Worm (Caenorhabditis elegans) whole organism, late embryonic: ENCODE data around the gene nlp-32.

Source experiments
- K09A11.1 ChIP-seq: sonication (generic microtip); optimal IDR thresholded peaks from 2 replicates; lab custom pipeline; 2017; ENCODE audit warnings: antibody characterized with exemption, mild to moderate bottlenecking, missing genetic modification characterization, missing compliant biosample characterization; ENCODE audit not compliant: insufficient read depth
- Y22D7AL.16 ChIP-seq: sonication (generic microtip); optimal IDR thresholded peaks from 2 replicates; lab custom pipeline; 2016; ENCODE audit warnings: missing genetic modification characterization, missing compliant biosample characterization
- ahr-1 ChIP-seq: sonication (generic microtip); optimal IDR thresholded peaks from 2 replicates; lab custom pipeline; 2016; ENCODE audit warnings: missing genetic modification characterization, missing compliant biosample characterization
- ceh-14 ChIP-seq: sonication (generic microtip); optimal IDR thresholded peaks from 2 replicates; lab custom pipeline; 2016; ENCODE audit warnings: missing genotype, missing genetic modification characterization, missing compliant biosample characterization
- ceh-30 ChIP-seq: fragments of 150-350 bp; optimal IDR thresholded peaks from 2 replicates; lab custom pipeline; 2014; ENCODE audit warnings: missing biosample characterization, missing genetic modification characterization
- ceh-45 ChIP-seq: fragments of 200-800 bp; sonication (Bioruptor generic); IDR thresholded peaks from 2 replicates; pipeline ENCODE4 v1.3.6; 2022; ENCODE audit warnings: missing genetic modification reagents, missing genetic modification characterization, missing compliant biosample characterization
- ceh-48 ChIP-seq: sonication (generic microtip); optimal IDR thresholded peaks from 2 replicates; lab custom pipeline; 2016; ENCODE audit warnings: missing genetic modification characterization, inconsistent platforms, missing compliant biosample characterization
- ceh-6 ChIP-seq: fragments of 200-800 bp; sonication (Bioruptor generic); optimal IDR thresholded peaks from 2 replicates; lab custom pipeline; 2018; ENCODE audit warnings: mild to moderate bottlenecking, missing genetic modification characterization, missing compliant biosample characterization
- ceh-9 ChIP-seq: sonication (generic microtip); optimal IDR thresholded peaks from 2 replicates; lab custom pipeline; 2016; ENCODE audit warnings: mild to moderate bottlenecking, missing genetic modification characterization, inconsistent platforms, missing compliant biosample characterization
- che-1 ChIP-seq: sonication (generic microtip); optimal IDR thresholded peaks from 2 replicates; lab custom pipeline; 2016; ENCODE audit warnings: mild to moderate bottlenecking, missing genetic modification characterization, missing compliant biosample characterization
- dmd-4 ChIP-seq: sonication (generic microtip); optimal IDR thresholded peaks from 2 replicates; lab custom pipeline; 2016; ENCODE audit warnings: borderline replicate concordance, missing genetic modification characterization, missing compliant biosample characterization
- dve-1 ChIP-seq: sonication (generic microtip); optimal IDR thresholded peaks from 2 replicates; lab custom pipeline; 2017; ENCODE audit warnings: antibody characterized with exemption, mild to moderate bottlenecking, missing genetic modification characterization, missing compliant biosample characterization
- elt-2 ChIP-seq: sonication (generic microtip); optimal IDR thresholded peaks from 2 replicates; lab custom pipeline; 2016; ENCODE audit warnings: missing genetic modification reagents, missing genetic modification characterization, missing compliant biosample characterization
- elt-4 ChIP-seq: sonication (generic microtip); optimal IDR thresholded peaks from 2 replicates; lab custom pipeline; 2016; ENCODE audit warnings: missing genetic modification characterization, missing compliant biosample characterization
- ets-4 ChIP-seq: sonication (generic microtip); optimal IDR thresholded peaks from 2 replicates; lab custom pipeline; 2016; ENCODE audit warnings: missing genetic modification characterization, missing compliant biosample characterization
- fkh-10 ChIP-seq: fragments of 150-350 bp; optimal IDR thresholded peaks from 2 replicates; lab custom pipeline; 2014; ENCODE audit warnings: missing biosample characterization, missing genetic modification reagents, missing genetic modification characterization
- gmeb-2 ChIP-seq: sonication (generic microtip); optimal IDR thresholded peaks from 2 replicates; lab custom pipeline; 2016; ENCODE audit warnings: missing genetic modification characterization, inconsistent platforms, missing compliant biosample characterization
- hlh-13 ChIP-seq: fragments of 200-800 bp; sonication (Bioruptor generic); optimal IDR thresholded peaks from 2 replicates; lab custom pipeline; 2018; ENCODE audit warnings: mild to moderate bottlenecking, missing genetic modification characterization, missing compliant biosample characterization
- hlh-15 ChIP-seq: sonication (generic microtip); optimal IDR thresholded peaks from 2 replicates; lab custom pipeline; 2016; ENCODE audit warnings: missing genetic modification characterization, missing compliant biosample characterization
- hlh-30 ChIP-seq: sonication (generic microtip); optimal IDR thresholded peaks from 2 replicates; lab custom pipeline; 2017; ENCODE audit warnings: antibody characterized with exemption, missing genetic modification characterization, missing compliant biosample characterization; ENCODE audit not compliant: insufficient read depth
- hlh-6 ChIP-seq: sonication (generic microtip); optimal IDR thresholded peaks from 2 replicates; lab custom pipeline; 2016; ENCODE audit warnings: missing genotype, missing genetic modification characterization, missing compliant biosample characterization
- lin-11 ChIP-seq: fragments of 200-800 bp; sonication (Bioruptor generic); optimal IDR thresholded peaks from 2 replicates; lab custom pipeline; 2018; ENCODE audit warnings: mild to moderate bottlenecking, missing genetic modification characterization, missing compliant biosample characterization
- nhr-11 ChIP-seq: fragments of 150-350 bp; optimal IDR thresholded peaks from 2 replicates; lab custom pipeline; 2014; ENCODE audit warnings: missing biosample characterization, missing genetic modification characterization
- npax-4 ChIP-seq: sonication (generic microtip); optimal IDR thresholded peaks from 2 replicates; lab custom pipeline; 2016; ENCODE audit warnings: missing genetic modification characterization, missing compliant biosample characterization
- pag-3 ChIP-seq: sonication (generic microtip); optimal IDR thresholded peaks from 2 replicates; lab custom pipeline; 2016; ENCODE audit warnings: missing compliant biosample characterization, missing genetic modification characterization, borderline replicate concordance
- pax-1 ChIP-seq: fragments of 150-350 bp; optimal IDR thresholded peaks from 2 replicates; lab custom pipeline; 2014; ENCODE audit warnings: missing biosample characterization, missing genetic modification characterization
- pha-2 ChIP-seq: sonication (generic microtip); optimal IDR thresholded peaks from 2 replicates; lab custom pipeline; 2017; ENCODE audit warnings: mild to moderate bottlenecking, missing genetic modification characterization, missing compliant biosample characterization
- pha-4 ChIP-seq: fragments of 150-350 bp; optimal IDR thresholded peaks from 2 replicates; lab custom pipeline; 2018; ENCODE audit warnings: missing biosample characterization, missing genetic modification reagents, missing genetic modification characterization
- pqm-1 ChIP-seq: sonication (generic microtip); optimal IDR thresholded peaks from 2 replicates; lab custom pipeline; 2016; ENCODE audit warnings: missing genetic modification characterization, missing compliant biosample characterization
- pros-1 ChIP-seq: fragments of 150-350 bp; optimal IDR thresholded peaks from 2 replicates; lab custom pipeline; 2014; ENCODE audit warnings: missing biosample characterization, missing genetic modification reagents, missing genetic modification characterization
- rnt-1 ChIP-seq: sonication (generic microtip); optimal IDR thresholded peaks from 2 replicates; lab custom pipeline; 2016; ENCODE audit warnings: missing genetic modification characterization, missing compliant biosample characterization
- sdc-2 ChIP-seq: sonication (generic microtip); optimal IDR thresholded peaks from 2 replicates; lab custom pipeline; 2016; ENCODE audit warnings: missing genotype, missing genetic modification characterization, missing compliant biosample characterization
- sox-2 ChIP-seq: fragments of 200-800 bp; sonication (Bioruptor generic); IDR thresholded peaks from 2 replicates; pipeline ENCODE4 v1.3.6; 2022; ENCODE audit warnings: missing genetic modification reagents, missing genetic modification characterization, missing compliant biosample characterization
- syd-9 ChIP-seq: sonication (generic microtip); optimal IDR thresholded peaks from 2 replicates; lab custom pipeline; 2016; ENCODE audit warnings: mild to moderate bottlenecking, missing genetic modification characterization, moderate library complexity, missing compliant biosample characterization
- ttx-3 ChIP-seq: sonication (generic microtip); optimal IDR thresholded peaks from 2 replicates; lab custom pipeline; 2016; ENCODE audit warnings: missing genetic modification reagents, missing genetic modification characterization, missing compliant biosample characterization
- unc-3 ChIP-seq, 2 experiments: fragments of 200-800 bp in 1 of 2; sonication (Bioruptor generic) in 1 of 2; sonication (generic microtip) in 1 of 2; conservative IDR thresholded peaks in 1 of 2; optimal IDR thresholded peaks in 1 of 2; 2 replicates each; pipeline versions ENCODE4 v1.3.6 to Lab custom; 2016 to 2022; ENCODE audit warnings: missing compliant biosample characterization in 2 of 2, missing genetic modification characterization in 2 of 2, missing genetic modification reagents in 1 of 2
- unc-42 ChIP-seq: sonication (generic microtip); optimal IDR thresholded peaks from 2 replicates; lab custom pipeline; 2016; ENCODE audit warnings: missing genotype, missing genetic modification characterization, missing compliant biosample characterization
- unc-86 ChIP-seq: sonication (generic microtip); optimal IDR thresholded peaks from 2 replicates; lab custom pipeline; 2016; ENCODE audit warnings: missing genetic modification characterization, missing compliant biosample characterization
- ztf-16 ChIP-seq: sonication (generic microtip); optimal IDR thresholded peaks from 2 replicates; lab custom pipeline; 2017; ENCODE audit warnings: missing genetic modification characterization, missing compliant biosample characterization

Gene nlp-32

ce11 chrIII:523944-524343 lies 37.6 kb upstream of the nlp-32 start, which contains the start of gene T22F7.3:
TSS of gene T22F7.3 (minus strand) at chrIII:524044.
- no peak for TF ChIP-seq fkh-10 (GFP tag; lab: Kevin White, UChicago)
- no peak for TF ChIP-seq ztf-16 (tag; lab: Kevin White, UChicago)
- TF ChIP-seq pros-1 (tag; lab: Kevin White, UChicago) = no peak
- TF ChIP-seq elt-2 (tag; lab: Kevin White, UChicago) = no peak
- no peak for TF ChIP-seq hlh-15 (tag; lab: Kevin White, UChicago)
- no peak for TF ChIP-seq ceh-14 (tag; lab: Kevin White, UChicago)
- TF ChIP-seq che-1 = no peak
- no peak for TF ChIP-seq ceh-45 (GFP tag; lab: Robert Waterston, UW)
- no peak for TF ChIP-seq unc-3 (GFP tag; conservative IDR thresholded peaks at IDR 0.05; lab: Robert Waterston, UW)
- TF ChIP-seq unc-3 (tag; optimal IDR thresholded peaks at IDR 0.05; lab: Kevin White, UChicago) = no peak
- no peak for TF ChIP-seq rnt-1 (tag; lab: Kevin White, UChicago)
- TF ChIP-seq ceh-30 (tag; lab: Kevin White, UChicago) = no peak
- TF ChIP-seq hlh-30 (tag; lab: Kevin White, UChicago) = no peak
- no peak for TF ChIP-seq ahr-1 (tag; lab: Kevin White, UChicago)
- TF ChIP-seq lin-11 = no peak
- no peak for TF ChIP-seq unc-42 (tag; lab: Kevin White, UChicago)
- TF ChIP-seq ceh-48 (tag; lab: Kevin White, UChicago) = no peak
- TF ChIP-seq ceh-9 (tag; lab: Kevin White, UChicago) = no peak
- no peak for TF ChIP-seq gmeb-2 (tag; lab: Kevin White, UChicago)
- TF ChIP-seq, all 69 proteins: peak for 0

- no peak for TF ChIP-seq nhr-11 (tag; lab: Kevin White, UChicago)
- no peak for TF ChIP-seq ceh-9 (tag; lab: Kevin White, UChicago)
- no peak for TF ChIP-seq ceh-30 (tag; lab: Kevin White, UChicago)
- TF ChIP-seq hlh-6 (tag; lab: Kevin White, UChicago) = no peak
- no peak for TF ChIP-seq pha-4 (tag; lab: Kevin White, UChicago)
- no peak for TF ChIP-seq ceh-14 (tag; lab: Kevin White, UChicago)
- TF ChIP-seq gmeb-2 (tag; lab: Kevin White, UChicago) = no peak
- no peak for TF ChIP-seq elt-2 (tag; lab: Kevin White, UChicago)
- TF ChIP-seq syd-9 (tag; lab: Kevin White, UChicago) = no peak
- TF ChIP-seq sox-2 (GFP tag; lab: Robert Waterston, UW) = no peak
- no peak for TF ChIP-seq sdc-2
- no peak for TF ChIP-seq elt-4 (tag; lab: Kevin White, UChicago)
- no peak for TF ChIP-seq ets-4 (tag; lab: Kevin White, UChicago)
- no peak for TF ChIP-seq ttx-3 (tag; lab: Kevin White, UChicago)
- no peak for TF ChIP-seq ceh-6 (GFP tag; lab: Kevin White, UChicago)
- TF ChIP-seq pros-1 (tag; lab: Kevin White, UChicago) = no peak
These were observed 27.0 kb upstream of the nlp-32 start for ce11 chrIII:513360-513759.

ce11 chrIII:512117-512516 lies 25.8 kb upstream of the nlp-32 start, which contains the start of gene F30H5.3:
TSS of gene F30H5.3 (minus strand) at chrIII:512217.
- TF ChIP-seq hlh-6 (tag; lab: Kevin White, UChicago) = no peak
- TF ChIP-seq pax-1 (tag; lab: Kevin White, UChicago) = no peak
- peak; percentile 12 for TF ChIP-seq pha-2 (tag; lab: Kevin White, UChicago)
- TF ChIP-seq pag-3 (tag; lab: Kevin White, UChicago) = no peak
- TF ChIP-seq dmd-4 (tag; lab: Kevin White, UChicago) = no peak
- no peak for TF ChIP-seq hlh-13 (GFP tag; lab: Kevin White, UChicago)
- no peak for TF ChIP-seq ahr-1 (tag; lab: Kevin White, UChicago)
- TF ChIP-seq, all 69 proteins: peak for 1

ce11 chrIII:509045-509444 lies 22.7 kb upstream of the nlp-32 start:
- TF ChIP-seq npax-4 (tag; lab: Kevin White, UChicago) (no peak), dve-1 (tag; lab: Kevin White, UChicago) (no peak), ttx-3 (tag; lab: Kevin White, UChicago) (no peak), pha-2 (tag; lab: Kevin White, UChicago) (no peak), pqm-1 (tag; lab: Kevin White, UChicago) (no peak), K09A11.1 (tag; lab: Kevin White, UChicago) (no peak), unc-86 (tag; lab: Kevin White, UChicago) (no peak), elt-2 (tag; lab: Kevin White, UChicago) (no peak), Y22D7AL.16 (no peak)
